Worm (Caenorhabditis elegans) whole organism, young adult: ENCODE measurements around the gene F19C6.2.
A peak's percentile ranks its signal among the peaks of the same experiment; 100 is the strongest.

Experiments used
- B0035.1 ChIP-seq: sonication (generic microtip); optimal IDR thresholded peaks from 2 replicates; lab custom pipeline; 2016; ENCODE audit warnings: missing genetic modification characterization, mild to moderate bottlenecking, missing compliant biosample characterization, missing genotype, missing genetic modification reagents
- F23B12.7 ChIP-seq: sonication (generic microtip); optimal IDR thresholded peaks from 2 replicates; lab custom pipeline; 2017; ENCODE audit warnings: missing genetic modification characterization, mild to moderate bottlenecking, missing compliant biosample characterization, antibody characterized with exemption, moderate library complexity; ENCODE audit not compliant: insufficient read depth
- F33H1.4 ChIP-seq: fragments of 200-800 bp; sonication (Bioruptor generic); IDR thresholded peaks from 2 replicates; pipeline ENCODE4 v1.3.6; 2022; ENCODE audit warnings: missing genetic modification reagents, missing genetic modification characterization, missing compliant biosample characterization
- F37B4.10 ChIP-seq: fragments of 200-800 bp; sonication (Bioruptor generic); IDR thresholded peaks from 2 replicates; pipeline ENCODE4 v1.3.6; 2022; ENCODE audit warnings: missing genetic modification characterization, missing compliant biosample characterization
- T07F8.4 ChIP-seq: sonication (generic microtip); optimal IDR thresholded peaks from 2 replicates; lab custom pipeline; 2016; ENCODE audit warnings: mild to moderate bottlenecking, missing genetic modification characterization, moderate library complexity, missing compliant biosample characterization
- Y67H2A.10 ChIP-seq: fragments of 200-800 bp; sonication (Bioruptor generic); conservative IDR thresholded peaks from 2 replicates; pipeline ENCODE4 v1.3.6; 2022; ENCODE audit warnings: missing genetic modification reagents, missing genetic modification characterization, missing compliant biosample characterization
- Y95B8A.8 ChIP-seq: fragments of 200-800 bp; sonication (Bioruptor generic); IDR thresholded peaks from 2 replicates; pipeline ENCODE4 v1.3.6; 2022; ENCODE audit warnings: missing genetic modification reagents, missing genetic modification characterization, missing compliant biosample characterization
- akir-1 ChIP-seq: fragments of 200-800 bp; sonication (Bioruptor generic); optimal IDR thresholded peaks from 2 replicates; lab custom pipeline; 2018; ENCODE audit warnings: mild to moderate bottlenecking, missing genetic modification characterization, moderate library complexity, missing compliant biosample characterization
- aptf-2 ChIP-seq: fragments of 200-800 bp; sonication (Bioruptor generic); conservative IDR thresholded peaks from 2 replicates; pipeline ENCODE4 v1.3.6; 2022; ENCODE audit warnings: missing genetic modification reagents, missing genetic modification characterization, missing compliant biosample characterization
- atf-7 ChIP-seq: sonication (generic microtip); optimal IDR thresholded peaks from 2 replicates; lab custom pipeline; 2017; ENCODE audit warnings: mild to moderate bottlenecking, missing genetic modification characterization, missing compliant biosample characterization
- athp-1 ChIP-seq: sonication (generic microtip); optimal IDR thresholded peaks from 2 replicates; lab custom pipeline; 2017; ENCODE audit warnings: mild to moderate bottlenecking, missing genetic modification characterization, missing compliant biosample characterization
- bed-2 ChIP-seq: fragments of 200-800 bp; sonication (Bioruptor generic); IDR thresholded peaks from 2 replicates; pipeline ENCODE4 v1.3.6; 2022; ENCODE audit warnings: missing genetic modification reagents, missing genetic modification characterization, missing compliant biosample characterization
- cebp-1 ChIP-seq, 2 experiments: fragments of 200-800 bp in 1 of 2; sonication (Bioruptor generic) in 1 of 2; sonication (generic microtip) in 1 of 2; IDR thresholded peaks in 1 of 2; optimal IDR thresholded peaks in 1 of 2; 2 replicates each; pipeline versions ENCODE4 v1.3.6 to Lab custom; 2017 to 2022; ENCODE audit warnings: missing compliant biosample characterization in 2 of 2, missing genetic modification characterization in 2 of 2, mild to moderate bottlenecking in 1 of 2, missing genetic modification reagents in 1 of 2, moderate library complexity in 1 of 2
- ceh-40 ChIP-seq: fragments of 200-800 bp; sonication (Bioruptor generic); IDR thresholded peaks from 2 replicates; pipeline ENCODE4 v1.3.6; 2022; ENCODE audit warnings: missing genetic modification characterization, missing compliant biosample characterization
- ceh-79 ChIP-seq: sonication (generic microtip); optimal IDR thresholded peaks from 2 replicates; lab custom pipeline; 2017; ENCODE audit warnings: mild to moderate bottlenecking, missing genetic modification characterization, missing compliant biosample characterization
- chd-7 ChIP-seq: sonication (generic microtip); optimal IDR thresholded peaks from 2 replicates; lab custom pipeline; 2016; ENCODE audit warnings: mild to moderate bottlenecking, missing genetic modification characterization, moderate library complexity, missing compliant biosample characterization
- dox-1 ChIP-seq: fragments of 200-800 bp; sonication (Bioruptor generic); IDR thresholded peaks from 2 replicates; pipeline ENCODE4 v1.3.6; 2022; ENCODE audit warnings: missing genetic modification reagents, missing genetic modification characterization, missing compliant biosample characterization
- egl-44 ChIP-seq: fragments of 200-800 bp; sonication (Bioruptor generic); IDR thresholded peaks from 2 replicates; pipeline ENCODE4 v1.3.6; 2022; ENCODE audit warnings: missing genetic modification reagents, missing genetic modification characterization, missing compliant biosample characterization
- ekl-4 ChIP-seq: fragments of 200-800 bp; sonication (Bioruptor generic); IDR thresholded peaks from 2 replicates; pipeline ENCODE4 v1.3.6; 2022; ENCODE audit warnings: missing genetic modification reagents, missing genetic modification characterization, missing compliant biosample characterization
- hlh-12 ChIP-seq: sonication (generic microtip); optimal IDR thresholded peaks from 2 replicates; lab custom pipeline; 2016; ENCODE audit warnings: missing genetic modification characterization, missing compliant biosample characterization
- hmg-1.2 ChIP-seq: fragments of 200-800 bp; sonication (Bioruptor generic); IDR thresholded peaks from 2 replicates; pipeline ENCODE4 v1.3.6; 2022; ENCODE audit warnings: missing genetic modification reagents, missing genetic modification characterization, missing compliant biosample characterization
- lag-1 ChIP-seq: fragments of 200-800 bp; sonication (Bioruptor generic); IDR thresholded peaks from 2 replicates; pipeline ENCODE4 v1.3.6; 2022; ENCODE audit warnings: missing genetic modification reagents, missing genetic modification characterization, missing compliant biosample characterization
- lin-40 ChIP-seq: sonication (generic microtip); optimal IDR thresholded peaks from 2 replicates; lab custom pipeline; 2016; ENCODE audit warnings: missing genetic modification characterization, mild to moderate bottlenecking, missing compliant biosample characterization, missing genotype, missing genetic modification reagents
- lir-1 ChIP-seq: fragments of 200-800 bp; sonication (Bioruptor generic); conservative IDR thresholded peaks from 2 replicates; pipeline ENCODE4 v1.3.6; 2022; ENCODE audit warnings: missing genetic modification reagents, missing genetic modification characterization, missing compliant biosample characterization
- lsl-1 ChIP-seq: fragments of 200-800 bp; sonication (Bioruptor generic); optimal IDR thresholded peaks from 2 replicates; lab custom pipeline; 2018; ENCODE audit warnings: mild to moderate bottlenecking, missing genetic modification characterization, moderate library complexity, missing compliant biosample characterization
- madf-6 ChIP-seq: fragments of 200-800 bp; sonication (Bioruptor generic); IDR thresholded peaks from 2 replicates; pipeline ENCODE4 v1.3.6; 2022; ENCODE audit warnings: missing genetic modification reagents, missing genetic modification characterization, missing compliant biosample characterization
- mes-4 ChIP-seq: sonication (generic microtip); optimal IDR thresholded peaks from 2 replicates; lab custom pipeline; 2016; ENCODE audit warnings: missing genotype, missing genetic modification characterization, missing compliant biosample characterization
- mxl-1 ChIP-seq: sonication (generic microtip); optimal IDR thresholded peaks from 2 replicates; lab custom pipeline; 2016; ENCODE audit warnings: missing genetic modification characterization, missing compliant biosample characterization
- nhr-80 ChIP-seq: sonication (generic microtip); optimal IDR thresholded peaks from 2 replicates; lab custom pipeline; 2016; ENCODE audit warnings: missing genetic modification characterization, missing compliant biosample characterization
- rcor-1 ChIP-seq: fragments of 200-800 bp; sonication (Bioruptor generic); IDR thresholded peaks from 2 replicates; pipeline ENCODE4 v1.3.6; 2022; ENCODE audit warnings: missing genetic modification reagents, missing genetic modification characterization, missing compliant biosample characterization
- rec-8 ChIP-seq, 2 experiments: sonication (generic microtip); optimal IDR thresholded peaks; 2 replicates each; lab custom pipeline; 2016; ENCODE audit warnings: mild to moderate bottlenecking in 2 of 2, missing genetic modification characterization in 2 of 2, missing genetic modification reagents in 2 of 2, missing genotype in 2 of 2, missing biosample characterization in 1 of 2, missing compliant biosample characterization in 1 of 2, moderate library complexity in 1 of 2
- tlf-1 ChIP-seq: fragments of 200-800 bp; sonication (Bioruptor generic); optimal IDR thresholded peaks from 2 replicates; lab custom pipeline; 2018; ENCODE audit warnings: mild to moderate bottlenecking, missing genetic modification characterization, missing compliant biosample characterization
- unc-130 ChIP-seq: sonication (generic microtip); optimal IDR thresholded peaks from 2 replicates; lab custom pipeline; 2016; ENCODE audit warnings: missing genetic modification reagents, missing genetic modification characterization, missing compliant biosample characterization
- ztf-6 ChIP-seq: fragments of 200-800 bp; sonication (Bioruptor generic); IDR thresholded peaks from 2 replicates; pipeline ENCODE4 v1.3.6; 2022; ENCODE audit warnings: missing genetic modification reagents, missing genetic modification characterization, missing compliant biosample characterization

F19C6.2 gene

DNA sequence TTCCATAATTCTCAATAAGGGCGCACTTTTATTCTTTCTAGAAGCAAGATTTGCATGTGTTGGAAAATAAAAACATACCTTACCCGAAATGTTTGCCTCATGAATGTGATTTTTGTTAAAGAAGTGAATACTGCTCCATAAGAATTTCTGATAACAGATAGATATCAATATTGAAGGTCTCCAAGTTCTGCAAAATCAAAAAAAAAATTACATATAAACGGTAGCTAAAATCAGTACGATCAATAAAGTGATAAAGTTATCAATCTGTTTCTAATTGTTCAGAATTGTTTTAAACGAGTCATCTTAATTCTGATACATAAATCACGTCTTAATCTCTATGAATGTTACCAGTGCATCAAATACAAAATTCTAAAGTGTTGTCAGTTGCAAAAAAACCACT lies 24.5 kb upstream of the F19C6.2 start, which contains the start of gene mgl-1:
Gene mgl-1 (minus strand): TSS at position 101 of the 400 bp plus-strand sequence.
- TF ChIP-seq madf-6 (GFP tag; lab: Robert Waterston, UW) (no peak), T07F8.4 (tag; lab: Kevin White, UChicago) (no peak), rcor-1 (no peak), Y67H2A.10 (no peak), Y95B8A.8 (GFP tag; lab: Robert Waterston, UW) (no peak), B0035.1 (tag; lab: Kevin White, UChicago) (no peak), mes-4 (tag; lab: Kevin White, UChicago) (no peak), ceh-40 (GFP tag; lab: Robert Waterston, UW) (no peak), F37B4.10 (no peak), lsl-1 (GFP tag; lab: Kevin White, UChicago) (no peak), hmg-1.2 (GFP tag; lab: Robert Waterston, UW) (no peak), F23B12.7 (no peak), hlh-12 (no peak), tlf-1 (GFP tag; lab: Kevin White, UChicago) (no peak), unc-130 (no peak), dox-1 (GFP tag; lab: Robert Waterston, UW) (no peak), ceh-79 (tag; lab: Kevin White, UChicago) (no peak)

DNA sequence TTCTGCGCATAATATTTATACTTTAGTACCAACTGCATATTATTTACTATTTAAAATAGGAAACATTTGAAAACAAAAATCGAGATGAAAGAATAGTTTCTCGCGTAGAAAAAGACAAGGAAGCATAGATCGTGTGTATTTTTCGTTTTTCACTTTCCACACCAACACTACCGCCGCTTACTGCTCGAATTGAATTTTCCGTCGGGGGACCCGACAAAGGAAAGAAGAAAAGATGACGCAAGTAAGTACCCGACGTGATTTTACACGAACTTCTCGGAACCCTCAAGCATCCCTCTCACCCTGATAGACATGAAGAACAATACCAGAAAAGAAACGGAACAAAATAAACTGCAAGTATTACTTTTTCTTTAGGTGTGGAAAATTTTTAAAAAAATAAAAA lies 19.5 kb upstream of the F19C6.2 start:
- TF ChIP-seq lir-1 (GFP tag; lab: Robert Waterston, UW) = no peak
- no peak for TF ChIP-seq ekl-4 (GFP tag; lab: Robert Waterston, UW)
- TF ChIP-seq lsl-1 (GFP tag; lab: Kevin White, UChicago) = no peak
- no peak for TF ChIP-seq ztf-6 (GFP tag; lab: Robert Waterston, UW)
- no peak for TF ChIP-seq F33H1.4 (GFP tag; lab: Robert Waterston, UW)
- TF ChIP-seq rec-8 (tag; optimal IDR thresholded peaks at IDR 0.05; lab: Kevin White, UChicago) = no peak
- no peak for TF ChIP-seq cebp-1 (GFP tag; IDR thresholded peaks at IDR 0.05; lab: Robert Waterston, UW)
- TF ChIP-seq cebp-1 (tag; optimal IDR thresholded peaks at IDR 0.05; lab: Kevin White, UChicago) = no peak
- TF ChIP-seq mxl-1 (tag; lab: Kevin White, UChicago) = no peak
- TF ChIP-seq lin-40 (tag; lab: Kevin White, UChicago) = no peak
- no peak for TF ChIP-seq aptf-2 (GFP tag; lab: Robert Waterston, UW)
- TF ChIP-seq lag-1 (GFP tag; lab: Robert Waterston, UW) = no peak
- TF ChIP-seq mes-4 (tag; lab: Kevin White, UChicago) = no peak
- TF ChIP-seq akir-1 (GFP tag; lab: Kevin White, UChicago) = no peak
- no peak for TF ChIP-seq egl-44 (GFP tag; lab: Robert Waterston, UW)
- no peak for TF ChIP-seq atf-7 (tag; lab: Kevin White, UChicago)
- no peak for TF ChIP-seq athp-1
- TF ChIP-seq chd-7 (tag; lab: Kevin White, UChicago) = no peak
- TF ChIP-seq, all 124 proteins: peak for 0

DNA sequence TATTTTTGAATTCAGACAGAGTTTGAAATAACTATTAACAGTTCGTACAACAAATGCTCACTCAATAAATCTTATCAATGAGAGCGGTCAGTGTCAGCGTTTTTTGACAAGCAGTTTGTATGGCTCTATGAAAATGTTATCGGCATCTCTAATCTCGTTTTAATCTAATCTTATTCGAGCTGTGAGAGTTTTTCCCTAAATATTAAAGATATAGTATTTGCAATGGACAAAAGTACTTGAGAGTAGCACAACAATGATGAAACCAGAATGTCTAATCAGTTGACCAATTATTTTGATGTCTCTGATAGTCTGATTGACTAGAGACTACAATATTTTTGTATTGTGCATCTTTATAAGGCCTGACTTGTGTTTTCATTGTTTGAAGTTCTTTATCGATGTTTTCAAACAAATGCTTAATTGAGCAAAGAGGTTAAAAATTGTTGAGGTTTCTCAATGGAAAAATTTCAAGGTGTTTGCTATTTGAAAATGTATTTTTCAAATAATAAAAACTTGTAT lies 15.8 kb upstream of the F19C6.2 start, which contains the start of gene F19C6.5:
Gene F19C6.5 (minus strand): TSS at position 51 of the 516 bp plus-strand sequence.
- TF ChIP-seq bed-2 (GFP tag; lab: Robert Waterston, UW) (no peak), nhr-80 (tag; lab: Kevin White, UChicago) (peak; percentile 37)
- TF ChIP-seq, all 124 proteins: peak for 1
